Fruit fly (Drosophila melanogaster): Measurements from ENCODE around the gene Pura.

Pura gene

DNA sequence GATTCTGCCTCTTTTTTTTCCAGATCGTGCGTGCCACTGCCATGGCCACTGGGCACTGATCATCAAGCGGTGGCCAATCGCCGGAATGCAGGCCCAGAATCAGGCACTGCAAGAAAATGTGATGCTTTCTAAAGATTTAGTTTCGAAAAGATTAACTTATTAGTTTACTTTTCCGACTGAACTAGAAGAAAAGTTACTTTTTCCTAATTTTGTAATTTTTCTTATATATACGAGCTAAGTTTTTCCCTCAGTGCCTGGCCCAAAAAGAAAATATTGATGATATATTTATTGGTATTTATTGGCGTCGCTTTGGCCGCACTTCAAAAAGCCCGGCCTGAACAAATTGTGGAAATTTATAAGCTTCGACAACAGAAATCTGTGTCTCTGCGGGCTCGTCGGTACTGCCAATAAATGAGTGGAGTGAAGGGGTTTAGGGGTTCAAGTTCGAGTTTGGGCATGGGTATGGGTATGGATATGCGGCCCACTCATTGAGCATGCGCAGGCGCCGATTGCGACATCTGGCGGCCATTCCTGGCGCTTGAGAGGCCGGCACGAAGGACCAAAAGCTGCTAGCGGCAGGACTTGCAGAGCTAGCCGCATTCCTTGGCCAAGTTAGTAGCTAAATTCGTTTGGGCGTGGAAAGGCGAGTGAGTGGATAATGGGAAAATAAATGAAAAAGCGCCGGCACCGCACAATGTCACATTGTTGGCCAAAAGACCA is 8.4 kb downstream of the Pura start (continued):
- peak; percentile 59 for TF ChIP-seq Ets65A (GFP tag)
- no peak for TF ChIP-seq Oli (tag; optimal IDR thresholded peaks at IDR 0.05)
- no peak for TF ChIP-seq otp (GFP tag; IDR thresholded peaks at IDR 0.05)
- no peak for TF ChIP-seq al (GFP tag; IDR thresholded peaks at IDR 0.05)
- TF ChIP-seq lbe (GFP tag; optimal IDR thresholded peaks at IDR 0.05): peak; percentile 14
- 0 out of 2 replicates have a peak, but pooled peaks have one; percentile 24 for TF ChIP-seq E2f1 (GFP tag; IDR thresholded peaks at IDR 0.05)
- no peak for TF ChIP-seq pum (GFP tag; optimal IDR thresholded peaks at IDR 0.05)
- no peak for TF ChIP-seq kay (GFP tag; optimal IDR thresholded peaks at IDR 0.05)
- peak in 1 of 2 experiments; percentile 26 for TF ChIP-seq eve (GFP tag; optimal IDR thresholded peaks at IDR 0.05)
- no peak for TF ChIP-seq cad (GFP tag; optimal IDR thresholded peaks at IDR 0.05)
- TF ChIP-seq CG2678 (tag; optimal IDR thresholded peaks at IDR 0.05): peak; percentile 17
- TF ChIP-seq CG8089 (GFP tag; optimal IDR thresholded peaks at IDR 0.05): no peak
- TF ChIP-seq tll (GFP tag; optimal IDR thresholded peaks at IDR 0.05): no peak
- no peak for TF ChIP-seq CG9609 (GFP tag; optimal IDR thresholded peaks at IDR 0.05)
- TF ChIP-seq H2.0 (GFP tag; IDR thresholded peaks at IDR 0.05): no peak
- 0 out of 3 replicates have a peak, but pooled peaks have one; percentile 14 for TF ChIP-seq B-H1 (GFP tag; IDR thresholded peaks at IDR 0.05)
- TF ChIP-seq sens (GFP tag): peak; percentile 84
- peak; percentile 38; the same call in 1 of the 2 replicates for TF ChIP-seq Awh (GFP tag; IDR thresholded peaks at IDR 0.05)
- TF ChIP-seq CG12659 (GFP tag; optimal IDR thresholded peaks at IDR 0.05): no peak
- TF ChIP-seq E2f2 (GFP tag; IDR thresholded peaks at IDR 0.05): peak; percentile 19; the same call in 1 of the 2 replicates
- peak; percentile 39 for TF ChIP-seq dmrt99B (tag; optimal IDR thresholded peaks at IDR 0.05)
- TF ChIP-seq bbx (GFP tag; IDR thresholded peaks at IDR 0.05; ENCODE audit: partially characterized antibody): no peak
- TF ChIP-seq jing (GFP tag; optimal IDR thresholded peaks at IDR 0.05): no peak
- no peak for TF ChIP-seq odd (GFP tag; optimal IDR thresholded peaks at IDR 0.05)
- TF ChIP-seq CG13775 (GFP tag; optimal IDR thresholded peaks at IDR 0.05): no peak
- TF ChIP-seq Ssrp (tag; optimal IDR thresholded peaks at IDR 0.05): no peak
- TF ChIP-seq fd3F (GFP tag; optimal IDR thresholded peaks at IDR 0.05): no peak
- no peak for TF ChIP-seq CG11456 (GFP tag; IDR thresholded peaks at IDR 0.05)
- TF ChIP-seq Mad (GFP tag; optimal IDR thresholded peaks at IDR 0.05): no peak
- TF ChIP-seq CG10209 (GFP tag; optimal IDR thresholded peaks at IDR 0.05): no peak
- peak in 1 of 2 experiments; percentile 41 for TF ChIP-seq bsh (GFP tag; optimal IDR thresholded peaks at IDR 0.05)
- TF ChIP-seq CG6272 (GFP tag; IDR thresholded peaks at IDR 0.05): no peak
- no peak for TF ChIP-seq Hmx (GFP tag; optimal IDR thresholded peaks at IDR 0.05)
- no peak for TF ChIP-seq dm (GFP tag; optimal IDR thresholded peaks at IDR 0.05)
- TF ChIP-seq toy (GFP tag; IDR thresholded peaks at IDR 0.05): no peak
- no peak for TF ChIP-seq Mrtf (GFP tag; IDR thresholded peaks at IDR 0.05)
- no peak for TF ChIP-seq CG11723 (GFP tag; optimal IDR thresholded peaks at IDR 0.05)
- no peak for TF ChIP-seq CG18476 (GFP tag; optimal IDR thresholded peaks at IDR 0.05)
- TF ChIP-seq nmo (GFP tag; optimal IDR thresholded peaks at IDR 0.05): peak; percentile 21
- TF ChIP-seq NfI (GFP tag; optimal IDR thresholded peaks at IDR 0.05): no peak
- TF ChIP-seq Lim3 (GFP tag; IDR thresholded peaks at IDR 0.05): no peak
- peak; percentile 29; the same call in 1 of the 2 replicates for TF ChIP-seq crol (GFP tag; IDR thresholded peaks at IDR 0.05)
- 0 out of 2 replicates have a peak, but pooled peaks have one; percentile 23 for TF ChIP-seq CG17328 (GFP tag; IDR thresholded peaks at IDR 0.05)
- TF ChIP-seq Trl (optimal IDR thresholded peaks at IDR 0.05): no peak
- TF ChIP-seq Trl (GFP tag; optimal IDR thresholded peaks at IDR 0.05): no peak
- TF ChIP-seq CG4854 (GFP tag; optimal IDR thresholded peaks at IDR 0.05): no peak
- TF ChIP-seq sisA (GFP tag; IDR thresholded peaks at IDR 0.05): peak; percentile 33
- TF ChIP-seq esg (GFP tag; conservative IDR thresholded peaks at IDR 0.05): 0 out of 2 replicates have a peak, but pooled peaks have one; percentile 5
- no peak for TF ChIP-seq CG32772 (GFP tag; IDR thresholded peaks at IDR 0.05)
- TF ChIP-seq Fer2 (tag; optimal IDR thresholded peaks at IDR 0.05): no peak
- TF ChIP-seq CG7839 (tag; optimal IDR thresholded peaks at IDR 0.05): peak; percentile 29

Measured in whole organism, embryonic.